Worm (Caenorhabditis elegans) whole organism, early embryonic: ENCODE data around the gene F15A4.2.

Experiments used
- F13C5.2 ChIP-seq: sonication (generic microtip); optimal IDR thresholded peaks from 2 replicates; lab custom pipeline; 2017; ENCODE audit warnings: mild to moderate bottlenecking, missing genetic modification characterization, inconsistent platforms, missing compliant biosample characterization
- ama-1 ChIP-seq: fragments of 150-350 bp; optimal IDR thresholded peaks from 2 replicates; lab custom pipeline; 2014
- ceh-13 ChIP-seq: fragments of 200-800 bp; sonication (Bioruptor generic); optimal IDR thresholded peaks from 2 replicates; lab custom pipeline; 2018; ENCODE audit warnings: mild to moderate bottlenecking, missing genetic modification characterization, missing compliant biosample characterization
- ceh-36 ChIP-seq: sonication (generic microtip); optimal IDR thresholded peaks from 2 replicates; lab custom pipeline; 2016; ENCODE audit warnings: missing genetic modification characterization, inconsistent platforms, missing compliant biosample characterization
- ets-7 ChIP-seq: sonication (generic microtip); optimal IDR thresholded peaks from 2 replicates; lab custom pipeline; 2016; ENCODE audit warnings: missing genotype, missing genetic modification characterization, missing compliant biosample characterization
- flt-1 ChIP-seq: fragments of 200-800 bp; sonication (Bioruptor generic); IDR thresholded peaks from 2 replicates; pipeline ENCODE4 v1.3.6; 2022; ENCODE audit warnings: missing genetic modification characterization, missing compliant biosample characterization
- hmbx-1 ChIP-seq: sonication (generic microtip); optimal IDR thresholded peaks from 2 replicates; lab custom pipeline; 2016; ENCODE audit warnings: mild to moderate bottlenecking, missing genetic modification characterization, missing compliant biosample characterization
- hnd-1 ChIP-seq: sonication (generic microtip); optimal IDR thresholded peaks from 2 replicates; lab custom pipeline; 2016; ENCODE audit warnings: missing genetic modification characterization, missing compliant biosample characterization
- pes-1 ChIP-seq: fragments of 200-800 bp; sonication (Bioruptor generic); IDR thresholded peaks from 2 replicates; pipeline ENCODE4 v1.3.6; 2022; ENCODE audit warnings: missing genetic modification reagents, missing genetic modification characterization, missing compliant biosample characterization
- scrt-1 ChIP-seq: fragments of 200-800 bp; sonication (Bioruptor generic); IDR thresholded peaks from 2 replicates; pipeline ENCODE4 v1.3.6; 2022; ENCODE audit warnings: missing genetic modification characterization, missing compliant biosample characterization
- sea-1 ChIP-seq: fragments of 200-800 bp; sonication (Bioruptor generic); conservative IDR thresholded peaks from 2 replicates; pipeline ENCODE4 v1.3.6; 2022; ENCODE audit warnings: missing genetic modification characterization, missing compliant biosample characterization
- tbx-11 ChIP-seq: fragments of 200-800 bp; sonication (Bioruptor generic); IDR thresholded peaks from 2 replicates; pipeline ENCODE4 v1.3.6; 2022; ENCODE audit warnings: missing genetic modification characterization, missing compliant biosample characterization
- tbx-37 ChIP-seq: fragments of 200-800 bp; sonication (Bioruptor generic); conservative IDR thresholded peaks from 2 replicates; pipeline ENCODE4 v1.3.6; 2022; ENCODE audit warnings: missing genetic modification reagents, missing genetic modification characterization, missing compliant biosample characterization
- tra-4 ChIP-seq: sonication (generic microtip); optimal IDR thresholded peaks from 2 replicates; lab custom pipeline; 2017; ENCODE audit warnings: missing genetic modification characterization, missing compliant biosample characterization

DNA sequence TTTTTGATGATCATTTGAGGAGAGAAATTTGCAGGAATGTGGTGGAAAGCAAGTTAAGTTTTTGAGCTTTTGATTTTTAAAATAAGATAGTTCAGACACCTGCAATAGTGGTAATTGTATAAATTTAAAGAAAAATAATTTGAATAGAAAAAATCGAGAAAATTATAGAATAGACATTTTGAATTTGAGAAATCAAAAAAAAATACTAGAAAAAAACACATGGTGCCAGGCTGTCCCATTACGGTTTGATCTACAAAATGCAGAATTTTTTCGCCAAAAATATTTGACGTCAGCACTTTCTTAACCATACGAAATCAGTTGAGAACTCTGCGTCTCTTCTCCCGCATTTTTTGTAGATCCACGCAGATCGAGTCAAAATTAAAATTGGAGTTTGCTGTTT lies 44.8 kb upstream of the F15A4.2 start, which contains the start of gene sre-27:
- TF ChIP-seq scrt-1 (GFP tag; lab: Robert Waterston, UW) (no peak), ama-1 (lab: Kevin White, UChicago) (no peak), ceh-36 (tag; lab: Kevin White, UChicago) (no peak), F13C5.2 (tag; lab: Kevin White, UChicago) (no peak), ceh-13 (GFP tag; lab: Kevin White, UChicago) (no peak), sea-1 (GFP tag; lab: Robert Waterston, UW) (no peak), hmbx-1 (tag; lab: Kevin White, UChicago) (no peak), flt-1 (no peak), pes-1 (no peak), tra-4 (no peak), tbx-11 (GFP tag; lab: Robert Waterston, UW) (no peak), tbx-37 (GFP tag; lab: Robert Waterston, UW) (no peak), ets-7 (no peak), hnd-1 (tag; lab: Kevin White, UChicago) (no peak)
